Worm (Caenorhabditis elegans) whole organism, young adult: Measurements from ENCODE around the gene mab-10.

Source experiments
- B0261.1 ChIP-seq: sonication (generic microtip); optimal IDR thresholded peaks from 2 replicates; lab custom pipeline; 2016; ENCODE audit warnings: mild to moderate bottlenecking, missing genetic modification characterization, moderate library complexity, missing compliant biosample characterization
- C06A6.2 ChIP-seq: fragments of 200-800 bp; sonication (Bioruptor generic); conservative IDR thresholded peaks from 2 replicates; pipeline ENCODE4 v1.3.6; 2022; ENCODE audit warnings: missing genetic modification characterization, missing compliant biosample characterization
- F22D6.2 ChIP-seq: sonication (generic microtip); optimal IDR thresholded peaks from 2 replicates; lab custom pipeline; 2016; ENCODE audit warnings: mild to moderate bottlenecking, missing genetic modification characterization, missing compliant biosample characterization
- F33H1.4 ChIP-seq: fragments of 200-800 bp; sonication (Bioruptor generic); IDR thresholded peaks from 2 replicates; pipeline ENCODE4 v1.3.6; 2022; ENCODE audit warnings: missing genetic modification reagents, missing genetic modification characterization, missing compliant biosample characterization
- F57A8.1 ChIP-seq: fragments of 200-800 bp; sonication (Bioruptor generic); optimal IDR thresholded peaks from 2 replicates; lab custom pipeline; 2018; ENCODE audit warnings: mild to moderate bottlenecking, missing genetic modification characterization, moderate library complexity, missing compliant biosample characterization
- Y53F4B.3 ChIP-seq: fragments of 200-800 bp; sonication (Bioruptor generic); IDR thresholded peaks from 2 replicates; pipeline ENCODE4 v1.3.6; 2022; ENCODE audit warnings: missing genetic modification reagents, missing genetic modification characterization, missing compliant biosample characterization
- Y79H2A.3 ChIP-seq: fragments of 200-800 bp; sonication (Bioruptor generic); conservative IDR thresholded peaks from 2 replicates; pipeline ENCODE4 v1.3.6; 2022; ENCODE audit warnings: missing genetic modification reagents, missing genetic modification characterization, missing compliant biosample characterization
- ZK185.1 ChIP-seq: sonication (generic microtip); optimal IDR thresholded peaks from 2 replicates; lab custom pipeline; 2016; ENCODE audit warnings: mild to moderate bottlenecking, missing genetic modification characterization, missing compliant biosample characterization; ENCODE audit not compliant: poor library complexity, severe bottlenecking
- akir-1 ChIP-seq: fragments of 200-800 bp; sonication (Bioruptor generic); optimal IDR thresholded peaks from 2 replicates; lab custom pipeline; 2018; ENCODE audit warnings: mild to moderate bottlenecking, missing genetic modification characterization, moderate library complexity, missing compliant biosample characterization
- atf-7 ChIP-seq: sonication (generic microtip); optimal IDR thresholded peaks from 2 replicates; lab custom pipeline; 2017; ENCODE audit warnings: mild to moderate bottlenecking, missing genetic modification characterization, missing compliant biosample characterization
- attf-5 ChIP-seq: fragments of 200-800 bp; sonication (Bioruptor generic); optimal IDR thresholded peaks from 2 replicates; lab custom pipeline; 2018; ENCODE audit warnings: mild to moderate bottlenecking, missing genetic modification characterization, missing compliant biosample characterization
- ccch-3 ChIP-seq: fragments of 200-800 bp; sonication (Bioruptor generic); optimal IDR thresholded peaks from 2 replicates; lab custom pipeline; 2018; ENCODE audit warnings: mild to moderate bottlenecking, missing genetic modification characterization, missing compliant biosample characterization
- cebp-2 ChIP-seq: fragments of 200-800 bp; sonication (Bioruptor generic); IDR thresholded peaks from 2 replicates; pipeline ENCODE4 v1.3.6; 2022; ENCODE audit warnings: missing genetic modification characterization, missing compliant biosample characterization
- ceh-58 ChIP-seq: fragments of 200-800 bp; sonication (Bioruptor generic); IDR thresholded peaks from 2 replicates; pipeline ENCODE4 v1.3.6; 2022; ENCODE audit warnings: missing genetic modification characterization, missing compliant biosample characterization
- ceh-79 ChIP-seq: sonication (generic microtip); optimal IDR thresholded peaks from 2 replicates; lab custom pipeline; 2017; ENCODE audit warnings: mild to moderate bottlenecking, missing genetic modification characterization, missing compliant biosample characterization
- die-1 ChIP-seq: sonication (generic microtip); optimal IDR thresholded peaks from 2 replicates; lab custom pipeline; 2016; ENCODE audit warnings: missing genotype, mild to moderate bottlenecking, missing genetic modification characterization, missing compliant biosample characterization
- efl-1 ChIP-seq: fragments of 150-350 bp; optimal IDR thresholded peaks from 2 replicates; lab custom pipeline; 2014; ENCODE audit warnings: missing biosample characterization, missing genetic modification reagents, missing genetic modification characterization
- gei-17 ChIP-seq: fragments of 200-800 bp; sonication (Bioruptor generic); optimal IDR thresholded peaks from 2 replicates; lab custom pipeline; 2018; ENCODE audit warnings: mild to moderate bottlenecking, missing genetic modification characterization, missing compliant biosample characterization
- hlh-26 ChIP-seq: fragments of 200-800 bp; sonication (Bioruptor generic); conservative IDR thresholded peaks from 2 replicates; pipeline ENCODE4 v1.3.6; 2022; ENCODE audit warnings: missing genetic modification reagents, missing genetic modification characterization, missing compliant biosample characterization
- hmg-20 ChIP-seq: fragments of 200-800 bp; sonication (Bioruptor generic); IDR thresholded peaks from 2 replicates; pipeline ENCODE4 v1.3.6; 2022; ENCODE audit warnings: missing genetic modification reagents, missing genetic modification characterization, missing compliant biosample characterization
- hrde-1 ChIP-seq: sonication (generic microtip); optimal IDR thresholded peaks from 2 replicates; lab custom pipeline; 2016; ENCODE audit warnings: missing genetic modification characterization, mild to moderate bottlenecking, missing compliant biosample characterization, moderate library complexity, missing genotype, missing genetic modification reagents, borderline replicate concordance
- let-526 ChIP-seq: fragments of 200-800 bp; sonication (Bioruptor generic); IDR thresholded peaks from 2 replicates; pipeline ENCODE4 v1.3.6; 2022; ENCODE audit warnings: missing genetic modification reagents, missing genetic modification characterization, missing compliant biosample characterization
- lin-40 ChIP-seq: sonication (generic microtip); optimal IDR thresholded peaks from 2 replicates; lab custom pipeline; 2016; ENCODE audit warnings: missing genetic modification characterization, mild to moderate bottlenecking, missing compliant biosample characterization, missing genotype, missing genetic modification reagents
- madf-8 ChIP-seq: fragments of 200-800 bp; sonication (Bioruptor generic); conservative IDR thresholded peaks from 2 replicates; pipeline ENCODE4 v1.3.6; 2022; ENCODE audit warnings: missing genetic modification reagents, missing genetic modification characterization, missing compliant biosample characterization
- mxl-1 ChIP-seq: sonication (generic microtip); optimal IDR thresholded peaks from 2 replicates; lab custom pipeline; 2016; ENCODE audit warnings: missing genetic modification characterization, missing compliant biosample characterization
- nfyb-1 ChIP-seq: fragments of 200-800 bp; sonication (Bioruptor generic); IDR thresholded peaks from 2 replicates; pipeline ENCODE4 v1.3.6; 2022; ENCODE audit warnings: missing genetic modification reagents, missing genetic modification characterization, missing compliant biosample characterization
- nhr-120 ChIP-seq: fragments of 200-800 bp; sonication (Bioruptor generic); IDR thresholded peaks from 2 replicates; pipeline ENCODE4 v1.3.6; 2022; ENCODE audit warnings: missing genetic modification characterization, missing compliant biosample characterization
- nhr-80 ChIP-seq: sonication (generic microtip); optimal IDR thresholded peaks from 2 replicates; lab custom pipeline; 2016; ENCODE audit warnings: missing genetic modification characterization, missing compliant biosample characterization
- pbrm-1 ChIP-seq: fragments of 200-800 bp; sonication (Bioruptor generic); IDR thresholded peaks from 2 replicates; pipeline ENCODE4 v1.3.6; 2022; ENCODE audit warnings: missing genetic modification reagents, missing genetic modification characterization, missing compliant biosample characterization
- rcor-1 ChIP-seq: fragments of 200-800 bp; sonication (Bioruptor generic); IDR thresholded peaks from 2 replicates; pipeline ENCODE4 v1.3.6; 2022; ENCODE audit warnings: missing genetic modification reagents, missing genetic modification characterization, missing compliant biosample characterization
- rec-8 ChIP-seq, 2 experiments: sonication (generic microtip); optimal IDR thresholded peaks; 2 replicates each; lab custom pipeline; 2016; ENCODE audit warnings: mild to moderate bottlenecking in 2 of 2, missing genetic modification characterization in 2 of 2, missing genetic modification reagents in 2 of 2, missing genotype in 2 of 2, missing biosample characterization in 1 of 2, missing compliant biosample characterization in 1 of 2, moderate library complexity in 1 of 2
- sdz-38 ChIP-seq: sonication (generic microtip); optimal IDR thresholded peaks from 2 replicates; lab custom pipeline; 2016; ENCODE audit warnings: missing genotype, missing genetic modification characterization, missing compliant biosample characterization
- sea-2 ChIP-seq: fragments of 200-800 bp; sonication (Bioruptor generic); IDR thresholded peaks from 2 replicates; pipeline ENCODE4 v1.3.6; 2022; ENCODE audit warnings: missing genetic modification characterization, missing compliant biosample characterization
- snpc-1.1 ChIP-seq: sonication (generic microtip); optimal IDR thresholded peaks from 2 replicates; lab custom pipeline; 2017; ENCODE audit warnings: missing genetic modification characterization, mild to moderate bottlenecking, missing compliant biosample characterization, antibody characterized with exemption, moderate library complexity, missing genotype, missing genetic modification reagents; ENCODE audit not compliant: insufficient read depth
- snpc-3.4 ChIP-seq: sonication (generic microtip); optimal IDR thresholded peaks from 2 replicates; lab custom pipeline; 2017; ENCODE audit warnings: missing genetic modification characterization, mild to moderate bottlenecking, missing compliant biosample characterization, antibody characterized with exemption, moderate library complexity, missing genotype, missing genetic modification reagents
- somi-1 ChIP-seq: fragments of 200-800 bp; sonication (Bioruptor generic); optimal IDR thresholded peaks from 2 replicates; lab custom pipeline; 2018; ENCODE audit warnings: mild to moderate bottlenecking, missing genetic modification characterization, missing compliant biosample characterization
- tbp1 ChIP-seq: fragments of 200-800 bp; sonication (Bioruptor generic); optimal IDR thresholded peaks from 2 replicates; lab custom pipeline; 2018; ENCODE audit warnings: mild to moderate bottlenecking, missing genetic modification characterization, missing compliant biosample characterization
- tbx-9 ChIP-seq: sonication (generic microtip); optimal IDR thresholded peaks from 2 replicates; lab custom pipeline; 2016; ENCODE audit warnings: borderline replicate concordance, missing genetic modification characterization, inconsistent platforms, missing compliant biosample characterization
- tlf-1 ChIP-seq: fragments of 200-800 bp; sonication (Bioruptor generic); optimal IDR thresholded peaks from 2 replicates; lab custom pipeline; 2018; ENCODE audit warnings: mild to moderate bottlenecking, missing genetic modification characterization, missing compliant biosample characterization
- unc-62 ChIP-seq: fragments of 150-350 bp; optimal IDR thresholded peaks from 2 replicates; lab custom pipeline; 2014; ENCODE audit warnings: missing biosample characterization, missing genetic modification reagents, missing genetic modification characterization
- ztf-28 ChIP-seq: fragments of 200-800 bp; sonication (Bioruptor generic); IDR thresholded peaks from 2 replicates; pipeline ENCODE4 v1.3.6; 2022; ENCODE audit warnings: missing genetic modification reagents, missing genetic modification characterization, missing compliant biosample characterization

Gene mab-10

DNA sequence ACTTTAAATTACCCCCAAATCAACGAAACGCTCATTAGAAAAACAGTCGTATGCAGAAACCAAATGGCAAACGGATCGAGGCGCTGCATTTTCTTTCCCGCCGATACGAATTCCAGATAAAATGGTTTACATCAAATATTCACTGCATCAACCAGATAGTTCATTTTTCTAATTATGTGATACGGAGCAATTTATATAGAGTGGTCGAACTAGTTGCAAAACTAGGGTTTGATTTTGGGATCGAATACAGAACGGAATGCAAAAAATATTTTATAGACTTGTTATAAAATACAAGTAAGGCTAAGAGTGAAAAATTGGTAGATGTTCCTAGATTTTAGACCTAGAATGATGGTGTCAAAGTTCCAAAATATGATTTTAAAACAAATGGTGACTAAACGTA lies 8.0 kb upstream of the mab-10 start:
- TF ChIP-seq hlh-26 (GFP tag; lab: Robert Waterston, UW) (no peak), snpc-1.1 (tag; lab: Kevin White, UChicago) (no peak)

DNA sequence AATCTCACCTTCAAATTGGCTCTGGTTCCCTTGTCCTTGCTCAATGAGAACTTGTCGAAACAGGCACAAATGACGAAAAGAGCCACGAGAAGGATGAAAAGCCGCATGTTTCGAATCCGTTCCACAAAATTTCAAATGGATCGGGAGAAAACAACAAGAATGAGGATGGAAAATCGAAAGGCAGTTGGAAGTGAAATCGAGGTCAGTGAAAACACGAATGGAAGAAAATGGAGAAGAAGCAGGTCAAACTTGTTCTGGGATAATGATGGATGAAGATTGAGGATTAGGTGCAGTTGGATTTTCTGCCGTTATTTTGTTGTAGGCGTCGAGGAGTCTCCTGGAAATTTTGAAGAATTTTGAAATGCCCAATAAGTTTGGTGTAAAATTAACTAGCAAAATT lies 4.9 kb upstream of the mab-10 start:
- TF ChIP-seq sdz-38 (tag; lab: Kevin White, UChicago) (no peak), nfyb-1 (GFP tag; lab: Robert Waterston, UW) (no peak), die-1 (tag; lab: Kevin White, UChicago) (no peak), akir-1 (GFP tag; lab: Kevin White, UChicago) (no peak), ztf-28 (no peak), tbx-9 (no peak), ZK185.1 (tag; lab: Kevin White, UChicago) (no peak), F22D6.2 (tag; lab: Kevin White, UChicago) (no peak), hmg-20 (GFP tag; lab: Robert Waterston, UW) (no peak), lin-40 (tag; lab: Kevin White, UChicago) (no peak), F33H1.4 (GFP tag; lab: Robert Waterston, UW) (no peak), attf-5 (GFP tag; lab: Kevin White, UChicago) (no peak), C06A6.2 (GFP tag; lab: Robert Waterston, UW) (no peak), nhr-80 (no peak), unc-62 (GFP tag; lab: Kevin White, UChicago) (no peak), ceh-79 (no peak), sea-2 (no peak), hrde-1 (tag; lab: Kevin White, UChicago) (no peak)

DNA sequence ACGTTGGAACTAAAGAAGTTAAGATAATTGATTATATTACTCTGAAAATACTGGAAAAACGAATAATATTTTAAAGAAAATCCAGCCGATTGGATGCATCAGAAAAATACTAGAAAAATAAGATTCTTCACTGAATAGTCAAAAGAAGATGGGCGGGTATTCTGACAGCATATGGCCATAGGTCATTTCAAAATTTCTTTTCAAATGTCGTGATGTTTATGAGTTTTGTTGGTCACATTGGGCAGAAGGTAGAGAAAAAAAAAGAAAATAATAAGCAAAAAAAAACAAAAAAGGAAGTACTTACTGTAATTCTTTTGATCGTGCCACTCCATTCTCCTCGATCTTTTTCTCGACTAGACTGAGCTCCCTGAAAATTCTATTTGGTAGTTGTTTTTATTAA lies 4.3 kb upstream of the mab-10 start, which contains the start of gene F59B10.5:
F59B10.5 (minus strand) TSS at position 101 of the 400 bp plus-strand sequence.
- TF ChIP-seq F33H1.4 (GFP tag; lab: Robert Waterston, UW) (no peak), efl-1 (no peak), Y79H2A.3 (no peak), F57A8.1 (GFP tag; lab: Kevin White, UChicago) (no peak), ceh-58 (no peak), rcor-1 (GFP tag; lab: Robert Waterston, UW) (no peak), madf-8 (GFP tag; lab: Robert Waterston, UW) (no peak), ccch-3 (GFP tag; lab: Kevin White, UChicago) (no peak), attf-5 (GFP tag; lab: Kevin White, UChicago) (no peak), B0261.1 (no peak), Y53F4B.3 (no peak), pbrm-1 (no peak), snpc-3.4 (tag; lab: Kevin White, UChicago) (no peak)
- TF ChIP-seq, all 124 proteins: peak for 0

DNA sequence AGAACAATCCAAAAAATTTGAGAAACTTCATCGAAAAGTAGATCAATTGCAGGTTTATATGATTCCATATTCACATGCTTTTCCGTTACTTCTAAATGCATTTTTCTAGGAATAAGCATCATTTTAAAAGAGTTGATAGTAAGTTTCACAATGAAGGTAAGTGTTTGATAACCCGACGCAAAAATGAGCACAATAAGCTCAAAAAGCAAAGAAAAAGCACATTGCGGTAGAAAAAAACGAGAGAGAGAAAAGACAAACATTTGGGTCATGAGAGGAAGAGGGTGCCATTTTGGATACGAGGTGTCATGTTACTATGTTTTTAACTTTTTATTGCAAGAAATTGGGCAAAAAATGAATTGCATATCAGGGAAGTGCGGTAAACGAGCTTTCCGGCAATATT lies 3.5 kb upstream of the mab-10 start, which contains the start of gene F59B10.6:
F59B10.6 (minus strand) TSS at position 101 of the 400 bp plus-strand sequence.
- TF ChIP-seq cebp-2 (GFP tag; lab: Robert Waterston, UW) (no peak), tbp1 (no peak), somi-1 (no peak), gei-17 (GFP tag; lab: Kevin White, UChicago) (no peak), rec-8 (tag; optimal IDR thresholded peaks at IDR 0.05; lab: Kevin White, UChicago) (no peak), let-526 (GFP tag; lab: Robert Waterston, UW) (no peak), die-1 (tag; lab: Kevin White, UChicago) (no peak), ZK185.1 (tag; lab: Kevin White, UChicago) (no peak), tlf-1 (GFP tag; lab: Kevin White, UChicago) (no peak), nhr-120 (no peak), mxl-1 (no peak), snpc-1.1 (tag; lab: Kevin White, UChicago) (no peak), atf-7 (no peak)
